Fruit fly (Drosophila melanogaster): Measurements from ENCODE around the gene CG3198.
A peak's percentile ranks its signal among the peaks of the same experiment; 100 is the strongest.

DNA sequence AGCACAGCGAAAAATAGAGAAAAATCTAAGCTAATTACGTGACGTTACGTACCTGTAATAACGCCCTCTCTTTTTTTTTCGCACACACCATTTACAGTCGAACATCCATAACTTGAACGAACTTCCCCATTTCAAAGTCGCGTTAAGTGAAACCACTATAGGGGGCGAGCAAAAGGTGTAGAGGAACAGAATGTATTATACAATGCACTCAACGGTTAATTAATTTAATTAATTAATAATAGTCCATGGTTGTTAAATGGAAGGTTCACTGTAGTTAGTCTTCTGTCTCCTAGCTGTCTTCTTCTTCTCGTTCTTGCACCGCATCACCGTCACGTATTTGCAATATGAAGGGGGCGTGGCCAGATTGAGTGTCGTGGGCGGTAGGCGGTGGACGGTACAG, 32.2 kb downstream of the CG3198 start:
- no peak for TF ChIP-seq Myc (optimal IDR thresholded peaks at IDR 0.05)
- TF ChIP-seq Jra (GFP tag; optimal IDR thresholded peaks at IDR 0.05), result no peak
- no peak for TF ChIP-seq usp (GFP tag; optimal IDR thresholded peaks at IDR 0.05)
- TF ChIP-seq fru (GFP tag; optimal IDR thresholded peaks at IDR 0.05), result peak; percentile 38
- no peak for TF ChIP-seq rgr (GFP tag; optimal IDR thresholded peaks at IDR 0.05)
- TF ChIP-seq h (GFP tag; optimal IDR thresholded peaks at IDR 0.05), result peak; percentile 7
- no peak for TF ChIP-seq pan (optimal IDR thresholded peaks at IDR 0.05)
- TF ChIP-seq brk (GFP tag; optimal IDR thresholded peaks at IDR 0.05), result no peak
- TF ChIP-seq Abd-B (GFP tag; optimal IDR thresholded peaks at IDR 0.05), result no peak

Measured in whole organism, wandering third instar larva.